Worm (Caenorhabditis elegans): Measurements from ENCODE around the gene asp-6.
A peak's percentile ranks its signal among the peaks of the same experiment; 100 is the strongest.

asp-6 gene

DNA sequence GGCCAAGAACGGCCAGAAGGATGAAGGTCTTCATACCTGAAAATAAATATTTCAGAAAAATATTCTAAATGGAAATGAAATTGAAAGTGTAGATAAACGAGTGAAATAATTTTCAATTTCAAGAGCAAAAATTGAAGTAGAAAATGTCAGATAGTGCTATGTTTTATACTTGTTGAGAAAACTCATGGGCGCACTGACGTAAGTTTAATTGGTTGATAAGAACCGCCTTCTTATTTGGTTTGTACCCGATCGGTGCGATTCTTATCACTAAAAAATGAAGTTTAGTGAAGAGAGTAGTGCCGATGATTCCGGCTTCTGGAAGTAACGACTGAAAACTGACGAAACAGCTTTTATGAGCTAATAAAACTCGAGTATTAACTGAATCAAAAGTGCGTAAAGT, at the start of gene asp-6, which contains the start of gene asp-12:
asp-6 (minus strand) TSS at position 36 of the 400 bp plus-strand sequence.
asp-12 (plus strand) TSS at position 309 of the 400 bp plus-strand sequence.
- peak; percentile 3 for TF ChIP-seq fos-1 (tag; optimal IDR thresholded peaks at IDR 0.05)
- TF ChIP-seq nhr-237 (tag; optimal IDR thresholded peaks at IDR 0.05): no peak
- no peak for TF ChIP-seq nhr-67 (tag; optimal IDR thresholded peaks at IDR 0.05)
- TF ChIP-seq ztf-4 (tag; optimal IDR thresholded peaks at IDR 0.05): no peak
- no peak for TF ChIP-seq nhr-25 (tag; optimal IDR thresholded peaks at IDR 0.05)
- no peak for TF ChIP-seq nhr-23 (tag; optimal IDR thresholded peaks at IDR 0.05)
- TF ChIP-seq pqm-1 (tag; optimal IDR thresholded peaks at IDR 0.05): peak; percentile 80
- no peak for TF ChIP-seq nhr-12 (tag; optimal IDR thresholded peaks at IDR 0.05)
- peak; percentile 92 for TF ChIP-seq elt-2 (tag; optimal IDR thresholded peaks at IDR 0.05)
- TF ChIP-seq tbx-2 (tag; optimal IDR thresholded peaks at IDR 0.05): no peak
- no peak for TF ChIP-seq R02D3.7 (tag; optimal IDR thresholded peaks at IDR 0.05)
- TF ChIP-seq unc-39 (tag; optimal IDR thresholded peaks at IDR 0.05): no peak
- TF ChIP-seq jun-1 (tag; optimal IDR thresholded peaks at IDR 0.05): peak; percentile 26
- TF ChIP-seq daf-12 (tag; optimal IDR thresholded peaks at IDR 0.05): no peak
- TF ChIP-seq pha-4 (tag; optimal IDR thresholded peaks at IDR 0.05): peak; percentile 38
- no peak for TF ChIP-seq lin-39 (tag; optimal IDR thresholded peaks at IDR 0.05)
- no peak for TF ChIP-seq unc-62 (GFP tag; optimal IDR thresholded peaks at IDR 0.05)
- no peak for TF ChIP-seq zag-1 (tag; optimal IDR thresholded peaks at IDR 0.05)

ce11 chrV:8318135-8318534, 49.4 kb upstream of the asp-6 start, which contains the start of gene clec-219:
Gene clec-219 (plus strand): TSS chrV:8318435.
- no peak for TF ChIP-seq ztf-11 (tag; optimal IDR thresholded peaks at IDR 0.05)
- TF ChIP-seq pqm-1 (tag; optimal IDR thresholded peaks at IDR 0.05): no peak
- no peak for TF ChIP-seq ceh-9 (tag; optimal IDR thresholded peaks at IDR 0.05)
- TF ChIP-seq ZK546.5 (tag; optimal IDR thresholded peaks at IDR 0.05): no peak
- no peak for TF ChIP-seq nhr-43 (tag; optimal IDR thresholded peaks at IDR 0.05; ENCODE audit: poor library complexity, severe bottlenecking)
- TF ChIP-seq elt-3 (tag; optimal IDR thresholded peaks at IDR 0.05): no peak
- no peak for TF ChIP-seq lin-39 (tag; optimal IDR thresholded peaks at IDR 0.05)
- no peak for TF ChIP-seq nhr-76 (tag; optimal IDR thresholded peaks at IDR 0.05)

ce11 chrV:8311210-8311609, 42.5 kb upstream of the asp-6 start, which contains the start of gene W02D7.12:
Gene W02D7.12 (plus strand): TSS chrV:8311510.
- TF ChIP-seq elt-2 (tag; optimal IDR thresholded peaks at IDR 0.05): no peak
- no peak for TF ChIP-seq unc-62 (GFP tag; optimal IDR thresholded peaks at IDR 0.05)
- TF ChIP-seq nhr-237 (tag; optimal IDR thresholded peaks at IDR 0.05): no peak
- TF ChIP-seq ceh-82 (tag; optimal IDR thresholded peaks at IDR 0.05): no peak
- no peak for TF ChIP-seq aly-2 (tag; optimal IDR thresholded peaks at IDR 0.05)
- TF ChIP-seq daf-12 (tag; optimal IDR thresholded peaks at IDR 0.05): no peak
- no peak for TF ChIP-seq ztf-11 (tag; optimal IDR thresholded peaks at IDR 0.05)
- no peak for TF ChIP-seq sea-2 (GFP tag; optimal IDR thresholded peaks at IDR 0.05)
- TF ChIP-seq unc-39 (tag; optimal IDR thresholded peaks at IDR 0.05): no peak
- TF ChIP-seq mml-1 (tag; optimal IDR thresholded peaks at IDR 0.05): no peak

DNA sequence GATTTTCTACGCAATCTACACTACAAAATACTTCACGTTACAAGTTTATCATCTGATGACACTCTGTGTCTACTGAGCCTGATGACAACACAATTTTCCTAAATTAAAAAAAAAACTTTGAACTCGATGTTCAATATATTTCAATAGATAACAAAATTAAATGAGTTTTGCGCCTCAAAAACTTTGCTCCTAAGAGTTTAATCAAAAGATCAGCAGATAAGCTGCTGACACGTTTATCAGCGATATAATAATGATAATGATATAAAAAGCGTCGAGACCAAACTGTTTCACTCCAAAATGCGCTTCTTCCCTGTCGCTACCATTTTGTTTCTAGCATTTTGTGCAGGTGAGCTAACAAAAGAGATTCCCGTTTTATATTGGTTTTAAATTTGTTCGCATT, 38.9 kb upstream of the asp-6 start, which contains the start of gene clec-218:
clec-218 (plus strand) TSS at position 262 of the 400 bp plus-strand sequence.
- TF ChIP-seq elt-2 (tag; optimal IDR thresholded peaks at IDR 0.05): peak; percentile 90
- TF ChIP-seq pqm-1 (tag; optimal IDR thresholded peaks at IDR 0.05): peak; percentile 78
- no peak for TF ChIP-seq nhr-25 (tag; optimal IDR thresholded peaks at IDR 0.05)

- peak; percentile 71 for TF ChIP-seq pqm-1 (tag; optimal IDR thresholded peaks at IDR 0.05)
- no peak for TF ChIP-seq nhr-11 (tag; optimal IDR thresholded peaks at IDR 0.05)
- peak; percentile 81 for TF ChIP-seq elt-2 (tag; optimal IDR thresholded peaks at IDR 0.05)
- TF ChIP-seq pha-4 (tag; optimal IDR thresholded peaks at IDR 0.05): no peak
Measured at ce11 chrV:8307013-8307412, 38.3 kb upstream of the asp-6 start.

- no peak for TF ChIP-seq nhr-43 (tag; optimal IDR thresholded peaks at IDR 0.05; ENCODE audit: poor library complexity, severe bottlenecking)
- TF ChIP-seq R02D3.7 (tag; optimal IDR thresholded peaks at IDR 0.05): no peak
- TF ChIP-seq aly-2 (tag; optimal IDR thresholded peaks at IDR 0.05): no peak
- no peak for TF ChIP-seq eor-1 (tag; optimal IDR thresholded peaks at IDR 0.05)
- TF ChIP-seq daf-12 (tag; optimal IDR thresholded peaks at IDR 0.05): no peak
- no peak for TF ChIP-seq nhr-76 (tag; optimal IDR thresholded peaks at IDR 0.05)
- TF ChIP-seq skn-1 (tag; optimal IDR thresholded peaks at IDR 0.05): no peak
- no peak for TF ChIP-seq lsy-12 (tag; optimal IDR thresholded peaks at IDR 0.05)
- TF ChIP-seq pqm-1 (tag; optimal IDR thresholded peaks at IDR 0.05): no peak
- TF ChIP-seq nhr-67 (tag; optimal IDR thresholded peaks at IDR 0.05): no peak
- TF ChIP-seq elt-3 (tag; optimal IDR thresholded peaks at IDR 0.05): no peak
- no peak for TF ChIP-seq zag-1 (tag; optimal IDR thresholded peaks at IDR 0.05)
- no peak for TF ChIP-seq nhr-25 (tag; optimal IDR thresholded peaks at IDR 0.05)
- TF ChIP-seq unc-39 (tag; optimal IDR thresholded peaks at IDR 0.05): no peak
- no peak for TF ChIP-seq nhr-11 (tag; optimal IDR thresholded peaks at IDR 0.05)
- no peak for TF ChIP-seq nhr-77 (tag; optimal IDR thresholded peaks at IDR 0.05)
Measured at ce11 chrV:8306366-8306765, 37.6 kb upstream of the asp-6 start, which contains the start of gene W02D7.8. Gene W02D7.8 (minus strand): TSS chrV:8306466.
